Fruit fly (Drosophila melanogaster): Measurements from ENCODE around the gene CG3386.

The CG3386 gene

DNA sequence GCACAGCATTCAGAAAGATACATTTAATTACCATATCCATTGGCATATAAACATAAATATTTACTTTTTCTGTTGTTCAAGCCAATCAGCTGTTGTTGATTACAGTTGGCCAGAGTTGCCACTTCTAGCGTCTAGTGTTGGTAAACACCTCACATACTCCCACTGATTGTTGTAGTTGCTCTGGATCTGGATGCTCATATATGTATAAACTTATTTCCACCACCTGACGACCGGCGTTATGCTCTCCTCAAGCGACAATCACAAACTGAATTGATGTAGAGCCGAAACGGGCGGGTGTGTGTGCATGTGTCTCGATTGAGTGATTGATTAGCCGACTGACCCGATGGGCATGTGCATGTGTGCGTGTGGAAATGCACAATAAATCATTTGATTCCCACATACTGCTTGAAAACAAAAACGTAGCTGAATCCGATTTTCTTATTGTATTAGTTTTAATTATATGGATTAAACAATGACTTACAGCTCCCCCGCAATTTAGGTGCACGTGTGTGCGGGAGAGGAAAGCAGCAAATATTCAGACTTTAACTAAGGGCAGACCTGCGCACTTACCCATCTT is 389 bp downstream of the CG3386 start (continued):
- TF ChIP-seq CG12104 (GFP tag; optimal IDR thresholded peaks at IDR 0.05) = peak; percentile 27
- TF ChIP-seq nerfin-1 (tag; optimal IDR thresholded peaks at IDR 0.05) = peak; percentile 61
- TF ChIP-seq CG6683 (GFP tag; optimal IDR thresholded peaks at IDR 0.05) = no peak
- TF ChIP-seq bowl (GFP tag; IDR thresholded peaks at IDR 0.05) = no peak
- peak; percentile 44 for TF ChIP-seq CG12071 (GFP tag; optimal IDR thresholded peaks at IDR 0.05)
- peak; percentile 31 for TF ChIP-seq CG12391 (tag; optimal IDR thresholded peaks at IDR 0.05)
- TF ChIP-seq jumu (GFP tag; optimal IDR thresholded peaks at IDR 0.05) = peak; percentile 2
- TF ChIP-seq CG8924 (tag; optimal IDR thresholded peaks at IDR 0.05) = peak; percentile 78
- TF ChIP-seq Fer1 (GFP tag; optimal IDR thresholded peaks at IDR 0.05) = peak; percentile 62
- peak; percentile 23; the same call in 1 of the 2 replicates for TF ChIP-seq CG14441 (GFP tag; IDR thresholded peaks at IDR 0.05)
- peak; percentile 17 for TF ChIP-seq CG13624 (GFP tag; optimal IDR thresholded peaks at IDR 0.05)
- TF ChIP-seq bbx (GFP tag; IDR thresholded peaks at IDR 0.05; ENCODE audit: partially characterized antibody) = peak; percentile 64
- TF ChIP-seq CG10565 (GFP tag; optimal IDR thresholded peaks at IDR 0.05) = no peak
- peak; percentile 46; the same call in 2 of the 3 replicates for TF ChIP-seq Opbp (GFP tag; IDR thresholded peaks at IDR 0.05; ENCODE audit: partially characterized antibody)
- TF ChIP-seq CoRest (tag; optimal IDR thresholded peaks at IDR 0.05) = peak; percentile 9
- TF ChIP-seq pnt (GFP tag; optimal IDR thresholded peaks at IDR 0.05) = no peak
- peak; percentile 46 for TF ChIP-seq twi (tag; optimal IDR thresholded peaks at IDR 0.05)
- peak; percentile 80 for TF ChIP-seq Aef1 (GFP tag; IDR thresholded peaks at IDR 0.05)
- peak; percentile 50 for TF ChIP-seq CG1233 (GFP tag; optimal IDR thresholded peaks at IDR 0.05)
- peak; percentile 64; the same call in 2 of the 3 replicates for TF ChIP-seq CG11456 (GFP tag; IDR thresholded peaks at IDR 0.05)
- TF ChIP-seq sqz (GFP tag; optimal IDR thresholded peaks at IDR 0.05) = peak; percentile 44
- TF ChIP-seq Deaf1 (tag; optimal IDR thresholded peaks at IDR 0.05) = peak; percentile 34
- peak; percentile 80 for TF ChIP-seq CHES-1-like (GFP tag; optimal IDR thresholded peaks at IDR 0.05)
- TF ChIP-seq CG16815 (GFP tag; optimal IDR thresholded peaks at IDR 0.05) = no peak
- no peak for TF ChIP-seq Usf (GFP tag; optimal IDR thresholded peaks at IDR 0.05)
- TF ChIP-seq ems (GFP tag; optimal IDR thresholded peaks at IDR 0.05) = peak; percentile 25
- TF ChIP-seq CG10267 (tag; optimal IDR thresholded peaks at IDR 0.05) = peak; percentile 97
- peak; percentile 32 to 43 for TF ChIP-seq dpn (GFP tag; optimal IDR thresholded peaks at IDR 0.05)
- TF ChIP-seq CG15479 (GFP tag; optimal IDR thresholded peaks at IDR 0.05) = peak; percentile 70
- TF ChIP-seq Bteb2 (GFP tag; optimal IDR thresholded peaks at IDR 0.05) = peak; percentile 43
- TF ChIP-seq CG13775 (GFP tag; optimal IDR thresholded peaks at IDR 0.05) = no peak
- peak; percentile 24 for TF ChIP-seq ind (GFP tag; optimal IDR thresholded peaks at IDR 0.05)
- peak; percentile 46; the same call in 1 of the 4 replicates for TF ChIP-seq chinmo (GFP tag; IDR thresholded peaks at IDR 0.05; ENCODE audit: partially characterized antibody)
- peak; percentile 37; the same call in 1 of the 2 replicates for TF ChIP-seq CG32532 (GFP tag; IDR thresholded peaks at IDR 0.05)
- no peak for TF ChIP-seq CG10147 (GFP tag; optimal IDR thresholded peaks at IDR 0.05)
- peak; percentile 93 for TF ChIP-seq CG3838 (GFP tag; optimal IDR thresholded peaks at IDR 0.05)
- peak; percentile 37 for TF ChIP-seq nau (GFP tag; optimal IDR thresholded peaks at IDR 0.05)
- peak; percentile 23 to 45 for TF ChIP-seq Pdp1 (GFP tag; optimal IDR thresholded peaks at IDR 0.05)
- no peak for TF ChIP-seq Lim3 (GFP tag; IDR thresholded peaks at IDR 0.05)
- no peak for TF ChIP-seq Hr39 (optimal IDR thresholded peaks at IDR 0.05)
- TF ChIP-seq Antp (GFP tag; optimal IDR thresholded peaks at IDR 0.05) = peak; percentile 29
- peak; percentile 27 for TF ChIP-seq CG4424 (GFP tag; optimal IDR thresholded peaks at IDR 0.05)
- TF ChIP-seq CG12942 (GFP tag; optimal IDR thresholded peaks at IDR 0.05) = peak; percentile 12
- TF ChIP-seq Xbp1 (GFP tag; optimal IDR thresholded peaks at IDR 0.05) = peak; percentile 30
- no peak for TF ChIP-seq wdn (GFP tag; IDR thresholded peaks at IDR 0.05)
- no peak for TF ChIP-seq Rx (GFP tag; IDR thresholded peaks at IDR 0.05)
- peak; percentile 33 for TF ChIP-seq bab2 (GFP tag; optimal IDR thresholded peaks at IDR 0.05)
- peak; percentile 82 for TF ChIP-seq B-H2 (GFP tag; optimal IDR thresholded peaks at IDR 0.05)
- TF ChIP-seq yki (optimal IDR thresholded peaks at IDR 0.05) = no peak
- TF ChIP-seq fd3F (GFP tag; optimal IDR thresholded peaks at IDR 0.05) = no peak
